Fruit fly (Drosophila melanogaster): ENCODE data around the gene CG12991.

The CG12991 gene

dm6 chrX:17578124-17578523 is 1.5 kb upstream of the CG12991 start (continued):
- TF ChIP-seq Awh (GFP tag; IDR thresholded peaks at IDR 0.05) = no peak
- no peak for TF ChIP-seq ranshi (GFP tag; IDR thresholded peaks at IDR 0.05)
- TF ChIP-seq CG12769 (tag; optimal IDR thresholded peaks at IDR 0.05) = peak; percentile 8
- TF ChIP-seq hth (optimal IDR thresholded peaks at IDR 0.05) = no peak
- peak; percentile 33; the same call in 1 of the 2 replicates for TF ChIP-seq Atf6 (GFP tag; IDR thresholded peaks at IDR 0.05)
- TF ChIP-seq CG9437 (GFP tag; optimal IDR thresholded peaks at IDR 0.05) = no peak
- TF ChIP-seq gcm2 (GFP tag; optimal IDR thresholded peaks at IDR 0.05) = no peak
- no peak for TF ChIP-seq CG14014 (GFP tag; IDR thresholded peaks at IDR 0.05)
- peak; percentile 9 for TF ChIP-seq CG4424 (GFP tag; optimal IDR thresholded peaks at IDR 0.05)
- no peak for TF ChIP-seq zf30C (GFP tag; optimal IDR thresholded peaks at IDR 0.05)
- TF ChIP-seq HLH3B (GFP tag; IDR thresholded peaks at IDR 0.05) = no peak
- 0 out of 2 replicates have a peak, but pooled peaks have one; percentile 13 for TF ChIP-seq CG10321 (GFP tag; IDR thresholded peaks at IDR 0.05)
- no peak for TF ChIP-seq grn (GFP tag; optimal IDR thresholded peaks at IDR 0.05)
- no peak for TF ChIP-seq sqz (GFP tag; optimal IDR thresholded peaks at IDR 0.05)
- TF ChIP-seq CG11695 (GFP tag; IDR thresholded peaks at IDR 0.05) = peak; percentile 24; the same call in 1 of the 3 replicates
- peak; percentile 9 for TF ChIP-seq CG9817 (tag; optimal IDR thresholded peaks at IDR 0.05)
- no peak for TF ChIP-seq CG3065 (GFP tag; optimal IDR thresholded peaks at IDR 0.05)
- TF ChIP-seq D19B (GFP tag; optimal IDR thresholded peaks at IDR 0.05) = peak; percentile 89
- no peak for TF ChIP-seq CG10462 (GFP tag; optimal IDR thresholded peaks at IDR 0.05)
- TF ChIP-seq CG18619 (GFP tag; optimal IDR thresholded peaks at IDR 0.05) = no peak
- no peak for TF ChIP-seq CG6272 (GFP tag; IDR thresholded peaks at IDR 0.05)
- no peak for TF ChIP-seq zen (tag; optimal IDR thresholded peaks at IDR 0.05)
- peak in 1 of 2 experiments; percentile 27 for TF ChIP-seq Pdp1 (GFP tag; optimal IDR thresholded peaks at IDR 0.05)
- TF ChIP-seq CG14965 (GFP tag; optimal IDR thresholded peaks at IDR 0.05; ENCODE audit: borderline replicate concordance) = no peak
- no peak for TF ChIP-seq TFAM (GFP tag; optimal IDR thresholded peaks at IDR 0.05)
- TF ChIP-seq CG4854 (GFP tag; optimal IDR thresholded peaks at IDR 0.05) = no peak
- no peak for TF ChIP-seq CG31224 (GFP tag; IDR thresholded peaks at IDR 0.05)
- TF ChIP-seq Rfx (GFP tag; IDR thresholded peaks at IDR 0.05) = peak; percentile 46
- no peak for TF ChIP-seq CG8944 (GFP tag; optimal IDR thresholded peaks at IDR 0.05)
- no peak for TF ChIP-seq CG4360 (GFP tag; IDR thresholded peaks at IDR 0.05)
- no peak for TF ChIP-seq ssp (GFP tag; IDR thresholded peaks at IDR 0.05)
- TF ChIP-seq CG15011 (GFP tag; optimal IDR thresholded peaks at IDR 0.05) = no peak
- no peak for TF ChIP-seq CG5180 (GFP tag; optimal IDR thresholded peaks at IDR 0.05)
- no peak for TF ChIP-seq Dbx (GFP tag; IDR thresholded peaks at IDR 0.05)
- TF ChIP-seq Neu2 (GFP tag; optimal IDR thresholded peaks at IDR 0.05; ENCODE audit: borderline replicate concordance) = no peak
- peak; percentile 37 for TF ChIP-seq CG9727 (GFP tag; optimal IDR thresholded peaks at IDR 0.05)
- no peak for TF ChIP-seq Blimp-1 (GFP tag; optimal IDR thresholded peaks at IDR 0.05)
- TF ChIP-seq CG16813 (GFP tag; IDR thresholded peaks at IDR 0.05; ENCODE audit: partially characterized antibody) = no peak
- TF ChIP-seq cas (GFP tag; IDR thresholded peaks at IDR 0.05) = no peak
- TF ChIP-seq CG30020 (tag; optimal IDR thresholded peaks at IDR 0.05) = no peak
- TF ChIP-seq zfh2 (GFP tag; optimal IDR thresholded peaks at IDR 0.05) = peak; percentile 21
- no peak for TF ChIP-seq Camta (GFP tag; optimal IDR thresholded peaks at IDR 0.05)
- TF ChIP-seq run (tag; optimal IDR thresholded peaks at IDR 0.05) = no peak
- no peak for TF ChIP-seq ash1 (GFP tag; optimal IDR thresholded peaks at IDR 0.05)
- TF ChIP-seq CG6854 (GFP tag; optimal IDR thresholded peaks at IDR 0.05) = no peak
- no peak for TF ChIP-seq pan (optimal IDR thresholded peaks at IDR 0.05)
- TF ChIP-seq pan (GFP tag; optimal IDR thresholded peaks at IDR 0.05 in 1 of 2, IDR thresholded peaks at IDR 0.05 in 1 of 2) = peak; percentile 52 to 54
- TF ChIP-seq lmd (GFP tag; IDR thresholded peaks at IDR 0.05) = no peak
- TF ChIP-seq stwl (tag; optimal IDR thresholded peaks at IDR 0.05) = no peak
- TF ChIP-seq emc (GFP tag; optimal IDR thresholded peaks at IDR 0.05) = no peak
- TF ChIP-seq gfzf (GFP tag; optimal IDR thresholded peaks at IDR 0.05) = no peak
- peak; percentile 55 for TF ChIP-seq gem (tag; optimal IDR thresholded peaks at IDR 0.05)

Data from whole organism, embryonic.